Worm (Caenorhabditis elegans) whole organism, L4 larva: ENCODE results near the gene ccdc-47.

ENCODE experiments used
- D1046.2 ChIP-seq: fragments of 200-800 bp; sonication (Bioruptor generic); IDR thresholded peaks from 2 replicates; pipeline ENCODE4 v1.3.6; 2022; ENCODE audit warnings: missing genetic modification characterization, missing compliant biosample characterization
- F10B5.3 ChIP-seq: sonication (generic microtip); optimal IDR thresholded peaks from 2 replicates; lab custom pipeline; 2016; ENCODE audit warnings: mild to moderate bottlenecking, missing genetic modification characterization, missing compliant biosample characterization
- R02D3.7 ChIP-seq: fragments of 150-350 bp; sonication (generic microtip); optimal IDR thresholded peaks from 3 replicates; lab custom pipeline; 2014; ENCODE audit warnings: missing biosample characterization, missing genetic modification characterization
- T26A8.4 ChIP-seq: fragments of 200-800 bp; sonication (Bioruptor generic); IDR thresholded peaks from 2 replicates; pipeline ENCODE4 v1.3.6; 2022; ENCODE audit warnings: missing genetic modification characterization, missing compliant biosample characterization
- Y75B8A.6 ChIP-seq: fragments of 200-800 bp; sonication (Bioruptor generic); IDR thresholded peaks from 2 replicates; pipeline ENCODE4 v1.3.6; 2022; ENCODE audit warnings: missing genetic modification reagents, missing genetic modification characterization, missing compliant biosample characterization
- ZK337.2 ChIP-seq: fragments of 200-800 bp; sonication (Bioruptor generic); IDR thresholded peaks from 2 replicates; pipeline ENCODE4 v1.3.6; 2022; ENCODE audit warnings: missing genetic modification reagents, missing genetic modification characterization, missing compliant biosample characterization
- ZK546.5 ChIP-seq, 2 experiments: sonication (generic microtip); optimal IDR thresholded peaks; 2 replicates each; lab custom pipeline; 2017; ENCODE audit warnings: missing biosample characterization in 2 of 2, missing genetic modification characterization in 2 of 2
- aha-1 ChIP-seq: fragments of 150-350 bp; peaks from one replicate; lab custom pipeline; 2014; ENCODE audit warnings: missing biosample characterization, missing genetic modification characterization
- arid-1 ChIP-seq: fragments of 200-800 bp; sonication (Bioruptor generic); conservative IDR thresholded peaks from 2 replicates; pipeline ENCODE4 v1.3.6; 2022; ENCODE audit warnings: missing genetic modification reagents, missing genetic modification characterization, missing compliant biosample characterization
- ceh-32 ChIP-seq: sonication (generic microtip); optimal IDR thresholded peaks from 2 replicates; lab custom pipeline; 2016; ENCODE audit warnings: mild to moderate bottlenecking, missing genetic modification characterization, missing compliant biosample characterization; ENCODE audit not compliant: poor library complexity
- ceh-82 ChIP-seq: sonication (generic microtip); optimal IDR thresholded peaks from 2 replicates; lab custom pipeline; 2017; ENCODE audit warnings: missing biosample characterization, missing genetic modification characterization
- cey-2 ChIP-seq: sonication (generic microtip); optimal IDR thresholded peaks from 3 replicates; lab custom pipeline; 2017; ENCODE audit warnings: missing genetic modification characterization, mild to moderate bottlenecking, missing compliant biosample characterization, antibody characterized with exemption, borderline replicate concordance; ENCODE audit not compliant: insufficient read depth
- daf-16 ChIP-seq, 3 experiments: sonication (generic microtip); optimal IDR thresholded peaks; 2 replicates each; lab custom pipeline; 2016 to 2017; ENCODE audit warnings: missing genetic modification characterization in 3 of 3, missing genetic modification reagents in 3 of 3, mild to moderate bottlenecking in 2 of 3, missing compliant biosample characterization in 2 of 3, missing biosample characterization in 1 of 3, moderate library complexity in 1 of 3
- dmd-6 ChIP-seq: fragments of 200-800 bp; sonication (Bioruptor generic); IDR thresholded peaks from 2 replicates; pipeline ENCODE4 v1.3.6; 2022; ENCODE audit warnings: missing genetic modification reagents, missing genetic modification characterization, missing compliant biosample characterization
- dmd-8 ChIP-seq: fragments of 200-800 bp; sonication (Bioruptor generic); IDR thresholded peaks from 2 replicates; pipeline ENCODE4 v1.3.6; 2022; ENCODE audit warnings: missing genetic modification characterization, missing compliant biosample characterization
- egl-27 ChIP-seq: sonication (generic microtip); optimal IDR thresholded peaks from 3 replicates; lab custom pipeline; 2017; ENCODE audit warnings: missing biosample characterization, missing genetic modification reagents, missing genetic modification characterization
- fos-1 ChIP-seq: fragments of 150-350 bp; optimal IDR thresholded peaks from 2 replicates; lab custom pipeline; 2014; ENCODE audit warnings: missing biosample characterization, missing genetic modification characterization
- gei-8 ChIP-seq: fragments of 200-800 bp; sonication (Bioruptor generic); optimal IDR thresholded peaks from 2 replicates; lab custom pipeline; 2018; ENCODE audit warnings: mild to moderate bottlenecking, missing genetic modification characterization, missing compliant biosample characterization
- jun-1 ChIP-seq: fragments of 150-350 bp; optimal IDR thresholded peaks from 2 replicates; lab custom pipeline; 2014; ENCODE audit warnings: missing biosample characterization, missing genetic modification reagents, missing genetic modification characterization
- lin-1 ChIP-seq: fragments of 200-800 bp; sonication (Bioruptor generic); IDR thresholded peaks from 2 replicates; pipeline ENCODE4 v1.3.6; 2022; ENCODE audit warnings: missing genetic modification reagents, missing genetic modification characterization, missing compliant biosample characterization
- lin-13 ChIP-seq: fragments of 150-350 bp; optimal IDR thresholded peaks from 2 replicates; lab custom pipeline; 2014; ENCODE audit warnings: missing biosample characterization, missing genetic modification reagents, missing genetic modification characterization
- lin-15B ChIP-seq: fragments of 150-350 bp; sonication (generic microtip); optimal IDR thresholded peaks from 3 replicates; lab custom pipeline; 2014; ENCODE audit warnings: missing biosample characterization, missing genetic modification characterization
- lin-29 ChIP-seq: fragments of 200-800 bp; sonication (Bioruptor generic); IDR thresholded peaks from 2 replicates; pipeline ENCODE4 v1.3.6; 2022; ENCODE audit warnings: missing genetic modification reagents, missing genetic modification characterization, missing compliant biosample characterization
- mdl-1 ChIP-seq, 2 experiments: fragments of 150-350 bp in 1 of 2; sonication (generic microtip) in 1 of 2; optimal IDR thresholded peaks; 2 replicates each; lab custom pipeline; 2014 to 2017; ENCODE audit warnings: missing biosample characterization in 2 of 2, missing genetic modification characterization in 2 of 2
- mes-2 ChIP-seq: sonication (generic microtip); optimal IDR thresholded peaks from 2 replicates; lab custom pipeline; 2016; ENCODE audit warnings: missing genotype, mild to moderate bottlenecking, missing genetic modification characterization, missing compliant biosample characterization; ENCODE audit not compliant: poor library complexity, severe bottlenecking
- nhr-111 ChIP-seq: fragments of 200-800 bp; sonication (Bioruptor generic); optimal IDR thresholded peaks from 2 replicates; lab custom pipeline; 2018; ENCODE audit warnings: mild to moderate bottlenecking, missing genetic modification characterization, missing compliant biosample characterization
- nhr-48 ChIP-seq: sonication (generic microtip); optimal IDR thresholded peaks from 2 replicates; lab custom pipeline; 2016; ENCODE audit warnings: mild to moderate bottlenecking, missing genetic modification characterization, missing compliant biosample characterization
- nhr-6 ChIP-seq: fragments of 150-350 bp; optimal IDR thresholded peaks from 2 replicates; lab custom pipeline; 2014; ENCODE audit warnings: missing biosample characterization, missing genetic modification characterization
- nhr-76 ChIP-seq: fragments of 150-350 bp; optimal IDR thresholded peaks from 2 replicates; lab custom pipeline; 2014; ENCODE audit warnings: missing biosample characterization, missing genetic modification characterization
- pha-4 ChIP-seq, 2 experiments: fragments of 150-350 bp in 1 of 2; fragments of 200-800 bp in 1 of 2; sonication (Bioruptor generic) in 1 of 2; IDR thresholded peaks in 1 of 2; optimal IDR thresholded peaks in 1 of 2; 2 replicates each; pipeline versions ENCODE4 v1.3.6 to Lab custom; 2014 to 2022; ENCODE audit warnings: missing genetic modification characterization in 2 of 2, missing genetic modification reagents in 2 of 2, missing biosample characterization in 1 of 2, missing compliant biosample characterization in 1 of 2
- pqm-1 ChIP-seq: sonication (generic microtip); optimal IDR thresholded peaks from 2 replicates; lab custom pipeline; 2017; ENCODE audit warnings: missing biosample characterization, missing genetic modification characterization
- saeg-2 ChIP-seq: fragments of 200-800 bp; sonication (Bioruptor generic); IDR thresholded peaks from 2 replicates; pipeline ENCODE4 v1.3.6; 2022; ENCODE audit warnings: missing genetic modification reagents, missing genetic modification characterization, missing compliant biosample characterization
- sdz-12 ChIP-seq: fragments of 200-800 bp; sonication (Bioruptor generic); optimal IDR thresholded peaks from 2 replicates; lab custom pipeline; 2018; ENCODE audit warnings: mild to moderate bottlenecking, missing genetic modification characterization, missing compliant biosample characterization
- tag-97 ChIP-seq: fragments of 200-800 bp; sonication (Bioruptor generic); IDR thresholded peaks from 2 replicates; pipeline ENCODE4 v1.3.6; 2022; ENCODE audit warnings: missing genetic modification characterization, missing compliant biosample characterization
- unc-62 ChIP-seq, 3 experiments: fragments of 150-350 bp in 1 of 3; sonication (generic microtip); optimal IDR thresholded peaks in 2 of 3; peaks in 1 of 3; 1 replicate in 1 of 3; 2 replicates in 2 of 3; lab custom pipeline; 2014 to 2017; ENCODE audit warnings: missing biosample characterization in 3 of 3, missing genetic modification characterization in 3 of 3, missing genetic modification reagents in 3 of 3, missing genotype in 1 of 3
- zip-11 ChIP-seq: fragments of 200-800 bp; sonication (Bioruptor generic); IDR thresholded peaks from 2 replicates; pipeline ENCODE4 v1.3.6; 2022; ENCODE audit warnings: missing genetic modification characterization, missing compliant biosample characterization

ccdc-47 gene

ce11 chrIII:3869292-3869781 lies 47.4 kb upstream of the ccdc-47 start (continued):
- TF ChIP-seq T26A8.4 (GFP tag; lab: Robert Waterston, UW) (peak; percentile 59; the same call in 1 of the 2 replicates), nhr-111 (GFP tag; lab: Kevin White, UChicago) (no peak), ZK546.5 (tag; optimal IDR thresholded peaks at IDR 0.05; lab: Kevin White, UChicago) (no peak), ceh-32 (tag; lab: Kevin White, UChicago) (no peak), egl-27 (tag; lab: Kevin White, UChicago) (no peak)

- TF ChIP-seq ceh-32 (tag; lab: Kevin White, UChicago), result no peak
- TF ChIP-seq R02D3.7 (tag; lab: Kevin White, UChicago), result no peak
- no peak for TF ChIP-seq ceh-82 (tag; lab: Kevin White, UChicago)
- TF ChIP-seq arid-1 (GFP tag; lab: Robert Waterston, UW), result no peak
- no peak for TF ChIP-seq mdl-1 (tag; optimal IDR thresholded peaks at IDR 0.05; lab: Kevin White, UChicago)
- no peak for TF ChIP-seq daf-16 (GFP tag; optimal IDR thresholded peaks at IDR 0.05; lab: Kevin White, UChicago)
- peak; percentile 34 for TF ChIP-seq daf-16 (tag; optimal IDR thresholded peaks at IDR 0.05; lab: Kevin White, UChicago)
- TF ChIP-seq dmd-6 (GFP tag; lab: Robert Waterston, UW), result no peak; the same call in 1 of the 2 replicates
- TF ChIP-seq nhr-76 (tag; lab: Kevin White, UChicago), result no peak
- peak in 1 of 2 experiments; percentile 1 for TF ChIP-seq unc-62 (GFP tag; optimal IDR thresholded peaks at IDR 0.05 in 1 of 2; lab: Kevin White, UChicago)
- TF ChIP-seq unc-62 (tag; optimal IDR thresholded peaks at IDR 0.05; lab: Kevin White, UChicago), result no peak
- TF ChIP-seq F10B5.3, result no peak
- TF ChIP-seq lin-1 (GFP tag; lab: Robert Waterston, UW), result peak; percentile 22; the same call in 1 of the 2 replicates
- peak; percentile 9 for TF ChIP-seq pqm-1 (tag; lab: Kevin White, UChicago)
- no peak for TF ChIP-seq gei-8 (GFP tag; lab: Kevin White, UChicago)
- TF ChIP-seq nhr-6 (tag; lab: Kevin White, UChicago), result no peak
- no peak for TF ChIP-seq tag-97
- no peak for TF ChIP-seq lin-29 (GFP tag; lab: Robert Waterston, UW)
These were observed 44.8 kb upstream of the ccdc-47 start for ce11 chrIII:3871763-3872486.

- TF ChIP-seq daf-16 (GFP tag; optimal IDR thresholded peaks at IDR 0.05; lab: Kevin White, UChicago), result no peak
- no peak for TF ChIP-seq daf-16 (tag; optimal IDR thresholded peaks at IDR 0.05; lab: Kevin White, UChicago)
- no peak for TF ChIP-seq lin-13 (GFP tag; lab: Kevin White, UChicago)
- TF ChIP-seq lin-15B (tag; lab: Kevin White, UChicago), result no peak
- no peak for TF ChIP-seq dmd-8 (GFP tag; lab: Robert Waterston, UW)
- TF ChIP-seq mdl-1 (tag; optimal IDR thresholded peaks at IDR 0.05; lab: Kevin White, UChicago), result no peak
- no peak for TF ChIP-seq jun-1 (tag; lab: Kevin White, UChicago)
- peak; percentile 49 for TF ChIP-seq aha-1 (tag; lab: Kevin White, UChicago)
- no peak for TF ChIP-seq mes-2
- TF ChIP-seq cey-2 (tag; lab: Kevin White, UChicago), result no peak
- no peak for TF ChIP-seq D1046.2
- TF ChIP-seq sdz-12 (GFP tag; lab: Kevin White, UChicago), result peak; percentile 42
- no peak for TF ChIP-seq saeg-2 (GFP tag; lab: Robert Waterston, UW)
- TF ChIP-seq lin-29 (GFP tag; lab: Robert Waterston, UW), result no peak
- TF ChIP-seq nhr-6 (tag; lab: Kevin White, UChicago), result no peak
- TF ChIP-seq fos-1, result no peak
- no peak for TF ChIP-seq Y75B8A.6
- no peak for TF ChIP-seq gei-8 (GFP tag; lab: Kevin White, UChicago)
- TF ChIP-seq tag-97, result no peak
- TF ChIP-seq nhr-48, result no peak
- TF ChIP-seq ZK337.2 (GFP tag; lab: Robert Waterston, UW), result peak; percentile 37; the same call in 1 of the 2 replicates
- TF ChIP-seq zip-11, result no peak
- TF ChIP-seq dmd-6 (GFP tag; lab: Robert Waterston, UW), result no peak
- no peak for TF ChIP-seq pha-4 (GFP tag; IDR thresholded peaks at IDR 0.05; lab: Robert Waterston, UW)
- no peak for TF ChIP-seq pha-4 (tag; optimal IDR thresholded peaks at IDR 0.05; lab: Kevin White, UChicago)
These were observed 43.8 kb upstream of the ccdc-47 start for ce11 chrIII:3872978-3873377.
